Worm (Caenorhabditis elegans): ENCODE results near the gene F54D5.24.

F54D5.24 gene

DNA sequence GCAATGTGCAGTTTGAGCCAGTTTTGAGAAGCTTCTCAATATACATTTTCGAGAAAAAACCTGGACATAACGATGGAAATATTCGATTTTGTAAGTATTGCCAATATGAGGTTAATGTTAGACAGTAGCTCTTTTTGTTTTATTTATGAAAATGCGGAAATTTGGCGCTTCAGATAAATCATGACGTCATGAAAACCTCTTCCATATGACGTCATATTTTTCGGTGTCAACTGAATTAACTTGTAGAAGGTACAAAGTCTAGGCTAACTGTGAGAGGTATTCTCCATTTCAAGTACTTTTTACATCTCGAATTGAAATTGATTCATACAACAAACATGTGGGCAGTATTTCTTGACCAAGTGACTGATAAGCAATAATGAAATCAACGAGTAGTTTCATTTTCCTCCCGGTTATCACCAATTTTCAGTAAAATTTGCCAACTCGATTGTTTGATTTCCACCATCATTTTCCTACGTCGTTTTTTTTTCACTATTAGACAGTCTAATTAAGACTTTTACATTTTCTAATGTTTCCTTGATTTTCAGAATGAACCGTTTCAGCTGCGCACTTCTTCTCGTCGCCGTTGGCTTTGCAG, 15.6 kb downstream of the F54D5.24 start, which contains the start of gene F54D5.3:
TSS of gene F54D5.3 (plus strand) at position 546 of the 595 bp plus-strand sequence.
- TF ChIP-seq nhr-80 (tag; optimal IDR thresholded peaks at IDR 0.05) (peak; percentile 65), atf-7 (tag; optimal IDR thresholded peaks at IDR 0.05) (peak; percentile 42), hmg-20 (GFP tag; IDR thresholded peaks at IDR 0.05) (no peak)

DNA sequence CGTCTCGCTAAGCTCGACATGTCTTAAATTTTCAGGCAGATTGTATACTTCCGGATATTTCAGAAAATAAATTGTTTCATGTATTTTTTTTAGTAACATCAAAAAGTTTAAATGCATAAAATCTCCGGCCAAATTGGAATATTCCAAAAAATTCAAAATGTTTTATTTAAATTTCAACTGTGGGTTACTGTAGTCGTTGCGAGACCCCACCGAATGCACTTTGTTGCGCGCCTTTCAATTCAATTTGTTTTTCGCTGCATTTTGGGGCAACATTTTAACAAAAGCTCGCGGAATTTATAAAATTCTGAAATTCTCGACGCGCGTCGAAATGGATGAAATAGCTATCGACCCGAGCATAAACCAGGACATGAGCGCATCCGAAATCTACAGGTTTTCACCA, 17.2 kb downstream of the F54D5.24 start, which contains the start of gene F54D5.2:
TSS of gene F54D5.2 (plus strand) at position 237 of the 400 bp plus-strand sequence.
- TF ChIP-seq ama-1 (optimal IDR thresholded peaks at IDR 0.05) (no peak), ama-1 (GFP tag; optimal IDR thresholded peaks at IDR 0.05) (no peak), chd-7 (tag; optimal IDR thresholded peaks at IDR 0.05) (no peak), madf-6 (GFP tag; IDR thresholded peaks at IDR 0.05) (peak; percentile 79), sptf-2 (GFP tag; optimal IDR thresholded peaks at IDR 0.05) (no peak), Y79H2A.3 (GFP tag; conservative IDR thresholded peaks at IDR 0.05) (no peak), rec-8 (tag; optimal IDR thresholded peaks at IDR 0.05) (no peak), hlh-12 (tag; optimal IDR thresholded peaks at IDR 0.05) (no peak), T07F8.4 (tag; optimal IDR thresholded peaks at IDR 0.05) (no peak), xnd-1 (tag; optimal IDR thresholded peaks at IDR 0.05) (peak; percentile 62), zim-3 (tag; optimal IDR thresholded peaks at IDR 0.05) (no peak), let-607 (tag; optimal IDR thresholded peaks at IDR 0.05) (no peak), F49E8.2 (tag; optimal IDR thresholded peaks at IDR 0.05; ENCODE audit: insufficient read depth) (peak; percentile 32), hsf-1 (GFP tag; IDR thresholded peaks at IDR 0.05) (no peak), nhr-80 (tag; optimal IDR thresholded peaks at IDR 0.05) (no peak), Y56A3A.18 (GFP tag; IDR thresholded peaks at IDR 0.05) (no peak), pha-4 (tag; optimal IDR thresholded peaks at IDR 0.05) (no peak), athp-1 (tag; optimal IDR thresholded peaks at IDR 0.05) (no peak), lin-54 (GFP tag; optimal IDR thresholded peaks at IDR 0.05) (peak; percentile 74), F33H1.4 (GFP tag; IDR thresholded peaks at IDR 0.05) (peak; percentile 84), Y53G8AR.9 (GFP tag; conservative IDR thresholded peaks at IDR 0.05) (no peak), ccch-3 (GFP tag; optimal IDR thresholded peaks at IDR 0.05) (no peak), ztf-3 (GFP tag; optimal IDR thresholded peaks at IDR 0.05) (no peak), attf-6 (GFP tag; IDR thresholded peaks at IDR 0.05) (no peak), D2030.7 (GFP tag; IDR thresholded peaks at IDR 0.05) (0 out of 2 replicates have a peak, but pooled peaks have one; percentile 12), F10E7.11 (tag; optimal IDR thresholded peaks at IDR 0.05) (no peak), aptf-3 (GFP tag; IDR thresholded peaks at IDR 0.05) (no peak), dpl-1 (GFP tag; optimal IDR thresholded peaks at IDR 0.05) (peak; percentile 9), nfya-2 (GFP tag; IDR thresholded peaks at IDR 0.05) (no peak), lsl-1 (GFP tag; optimal IDR thresholded peaks at IDR 0.05) (peak; percentile 89), nfya-1 (tag; optimal IDR thresholded peaks at IDR 0.05; ENCODE audit: borderline replicate concordance, insufficient read depth) (no peak), hmg-1.2 (GFP tag; IDR thresholded peaks at IDR 0.05) (no peak), somi-1 (GFP tag; optimal IDR thresholded peaks at IDR 0.05) (no peak), tbx-9 (tag; optimal IDR thresholded peaks at IDR 0.05; ENCODE audit: borderline replicate concordance) (no peak), lin-26 (GFP tag; IDR thresholded peaks at IDR 0.05) (no peak), egl-18 (GFP tag; IDR thresholded peaks at IDR 0.05) (no peak), egrh-3 (GFP tag; IDR thresholded peaks at IDR 0.05) (no peak), ztf-28 (GFP tag; IDR thresholded peaks at IDR 0.05) (no peak), efl-1 (GFP tag; optimal IDR thresholded peaks at IDR 0.05) (peak; percentile 39), ceh-91 (GFP tag; IDR thresholded peaks at IDR 0.05) (0 out of 2 replicates have a peak, but pooled peaks have one; percentile 31), F23B12.7 (tag; optimal IDR thresholded peaks at IDR 0.05; ENCODE audit: insufficient read depth) (no peak), ceh-27 (GFP tag; optimal IDR thresholded peaks at IDR 0.05) (no peak), hmg-20 (GFP tag; IDR thresholded peaks at IDR 0.05) (no peak), gei-17 (GFP tag; optimal IDR thresholded peaks at IDR 0.05) (no peak), K12H6.12 (tag; optimal IDR thresholded peaks at IDR 0.05) (no peak)
